Fruit fly (Drosophila melanogaster): ENCODE data around the gene Best1.

DNA sequence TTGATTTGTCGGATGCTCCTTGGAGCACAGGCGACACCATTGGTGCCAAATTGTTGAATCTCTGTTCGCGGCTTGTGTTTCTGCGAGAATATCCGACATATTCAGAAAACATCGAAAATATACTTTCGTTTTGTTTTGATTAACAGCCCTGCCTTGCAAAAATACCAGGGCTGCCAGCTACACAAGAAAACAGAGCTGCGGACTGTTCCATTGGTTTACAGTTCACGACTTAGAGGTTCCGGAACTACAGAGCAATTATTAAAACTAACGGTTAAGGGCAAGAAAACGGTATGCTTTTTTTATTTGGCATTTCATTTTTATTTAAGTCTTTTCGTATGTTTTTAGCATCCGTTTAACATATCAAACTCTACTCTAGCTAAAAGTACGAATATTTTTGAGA, 9.1 kb downstream of the Best1 start, which contains the start of gene CG6254:
- TF ChIP-seq Kr (GFP tag; optimal IDR thresholded peaks at IDR 0.05) (no peak), CG2116 (GFP tag; optimal IDR thresholded peaks at IDR 0.05) (peak; percentile 54), bcd (GFP tag; optimal IDR thresholded peaks at IDR 0.05) (no peak), CG12299 (tag; optimal IDR thresholded peaks at IDR 0.05) (no peak), CG12219 (GFP tag; optimal IDR thresholded peaks at IDR 0.05) (no peak), CG17328 (GFP tag; IDR thresholded peaks at IDR 0.05) (no peak), bbx (GFP tag; IDR thresholded peaks at IDR 0.05; ENCODE audit: partially characterized antibody) (0 out of 2 replicates have a peak, but pooled peaks have one; percentile 15), CG14667 (GFP tag; IDR thresholded peaks at IDR 0.05) (no peak), Bdp1 (GFP tag; optimal IDR thresholded peaks at IDR 0.05) (no peak), PHDP (tag; optimal IDR thresholded peaks at IDR 0.05) (no peak), h (optimal IDR thresholded peaks at IDR 0.05) (no peak)
